Fruit fly (Drosophila melanogaster): ENCODE measurements around the gene CG5958.

DNA sequence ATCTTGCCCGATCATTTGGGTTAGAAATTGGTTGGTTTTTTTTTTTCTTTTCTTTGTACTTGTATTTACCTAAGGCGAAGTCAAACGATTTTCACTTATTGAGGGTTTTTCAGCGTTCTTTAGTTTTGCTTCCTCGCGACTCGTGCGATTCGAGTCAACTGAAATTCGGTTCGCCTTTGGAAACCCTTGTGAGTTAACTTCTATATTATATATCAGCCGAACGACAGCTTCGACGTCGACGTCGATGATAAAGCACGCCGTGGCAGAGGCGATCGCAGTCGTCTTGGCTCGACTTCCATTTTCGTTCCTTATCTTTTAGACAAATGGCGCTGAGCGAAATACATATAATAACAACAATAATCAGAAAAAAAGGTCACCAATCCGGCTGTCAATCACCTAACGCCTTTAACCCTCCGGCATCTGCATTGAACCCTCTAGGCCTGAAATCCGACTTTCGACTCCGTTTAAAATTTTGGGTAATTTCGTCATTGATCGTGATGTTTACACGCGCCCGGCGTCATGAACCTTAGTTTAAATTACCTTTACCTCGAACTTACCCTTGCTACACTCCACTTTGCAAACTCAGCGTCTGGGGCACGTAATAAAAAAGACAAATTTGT, at the start of gene CG5958:
- TF ChIP-seq Hr96 (GFP tag; optimal IDR thresholded peaks at IDR 0.05), result no peak
- no peak for TF ChIP-seq bab1 (GFP tag; optimal IDR thresholded peaks at IDR 0.05)
- TF ChIP-seq CG12768 (GFP tag; optimal IDR thresholded peaks at IDR 0.05), result peak; percentile 18
- TF ChIP-seq cnc (optimal IDR thresholded peaks at IDR 0.05), result no peak
- TF ChIP-seq Clk (GFP tag; optimal IDR thresholded peaks at IDR 0.05), result no peak
- peak; percentile 93 for TF ChIP-seq kay (GFP tag; ENCODE audit: borderline replicate concordance)
- no peak for TF ChIP-seq ovo (GFP tag; optimal IDR thresholded peaks at IDR 0.05)
- no peak for TF ChIP-seq pad (GFP tag; optimal IDR thresholded peaks at IDR 0.05)
- no peak for TF ChIP-seq Crg-1 (GFP tag; optimal IDR thresholded peaks at IDR 0.05)
- no peak for TF ChIP-seq tj (GFP tag; optimal IDR thresholded peaks at IDR 0.05)
- no peak for TF ChIP-seq CG14711 (tag; optimal IDR thresholded peaks at IDR 0.05)
